Fruit fly (Drosophila melanogaster): ENCODE measurements around the gene CG14082.

CG14082 gene

dm6 chr3L:19072177-19072603 lies 66.6 kb downstream of the CG14082 start:
- TF ChIP-seq lola (GFP tag; optimal IDR thresholded peaks at IDR 0.05) (no peak), GATAd (GFP tag; optimal IDR thresholded peaks at IDR 0.05) (no peak), CG9705 (GFP tag; optimal IDR thresholded peaks at IDR 0.05) (no peak), Hr78 (GFP tag; optimal IDR thresholded peaks at IDR 0.05) (no peak), Mio (GFP tag; optimal IDR thresholded peaks at IDR 0.05) (no peak), ey (GFP tag; optimal IDR thresholded peaks at IDR 0.05) (no peak), fru (GFP tag; optimal IDR thresholded peaks at IDR 0.05) (no peak), sage (GFP tag; optimal IDR thresholded peaks at IDR 0.05) (peak; percentile 4), Hnf4 (GFP tag; optimal IDR thresholded peaks at IDR 0.05) (no peak), foxo (GFP tag; optimal IDR thresholded peaks at IDR 0.05) (no peak), dl (GFP tag; optimal IDR thresholded peaks at IDR 0.05; ENCODE audit: insufficient read depth in 1 of 2, partially characterized antibody in 2 of 2) (no peak), CrebA (GFP tag; optimal IDR thresholded peaks at IDR 0.05; ENCODE audit: borderline replicate concordance) (peak; percentile 64), Dif (GFP tag; optimal IDR thresholded peaks at IDR 0.05; ENCODE audit: partially characterized antibody) (no peak), HLH106 (tag; optimal IDR thresholded peaks at IDR 0.05) (no peak), woc (GFP tag; optimal IDR thresholded peaks at IDR 0.05) (no peak), Vsx2 (GFP tag; optimal IDR thresholded peaks at IDR 0.05; ENCODE audit: partially characterized antibody) (no peak), pan (optimal IDR thresholded peaks at IDR 0.05) (no peak), usp (GFP tag; optimal IDR thresholded peaks at IDR 0.05) (no peak), N (GFP tag; optimal IDR thresholded peaks at IDR 0.05) (no peak), brk (GFP tag; optimal IDR thresholded peaks at IDR 0.05) (no peak), Myc (optimal IDR thresholded peaks at IDR 0.05) (no peak), dmrt93B (GFP tag; optimal IDR thresholded peaks at IDR 0.05) (no peak), CG32264 (GFP tag; optimal IDR thresholded peaks at IDR 0.05) (no peak), sv (GFP tag; optimal IDR thresholded peaks at IDR 0.05) (no peak), h (GFP tag; optimal IDR thresholded peaks at IDR 0.05) (peak; percentile 44), Jra (GFP tag; optimal IDR thresholded peaks at IDR 0.05) (no peak), OdsH (GFP tag; optimal IDR thresholded peaks at IDR 0.05) (no peak), rgr (GFP tag; optimal IDR thresholded peaks at IDR 0.05) (peak; percentile 41), Sp1 (GFP tag; optimal IDR thresholded peaks at IDR 0.05) (peak; percentile 43), psq (GFP tag; optimal IDR thresholded peaks at IDR 0.05) (peak; percentile 0), tai (GFP tag; optimal IDR thresholded peaks at IDR 0.05) (no peak), Dfd (GFP tag; optimal IDR thresholded peaks at IDR 0.05) (no peak), br (GFP tag; optimal IDR thresholded peaks at IDR 0.05) (peak; percentile 13), dsf (GFP tag; optimal IDR thresholded peaks at IDR 0.05; ENCODE audit: borderline replicate concordance) (no peak), Rel (GFP tag; optimal IDR thresholded peaks at IDR 0.05) (no peak), Rel (tag; optimal IDR thresholded peaks at IDR 0.05) (peak; percentile 25), Abd-B (GFP tag; optimal IDR thresholded peaks at IDR 0.05) (no peak), jim (GFP tag; optimal IDR thresholded peaks at IDR 0.05) (no peak), Hr83 (GFP tag; optimal IDR thresholded peaks at IDR 0.05; ENCODE audit: poor library complexity, severe bottlenecking) (peak; percentile 6)

dm6 chr3L:19071173-19071844 lies 67.5 kb downstream of the CG14082 start:
- TF ChIP-seq foxo (GFP tag; optimal IDR thresholded peaks at IDR 0.05): peak in 1 of 2 experiments; percentile 1
- no peak for TF ChIP-seq sv (GFP tag; optimal IDR thresholded peaks at IDR 0.05)
- TF ChIP-seq Mio (GFP tag; optimal IDR thresholded peaks at IDR 0.05): no peak
- no peak for TF ChIP-seq br (GFP tag; optimal IDR thresholded peaks at IDR 0.05)
- TF ChIP-seq sage (GFP tag; optimal IDR thresholded peaks at IDR 0.05): no peak
- no peak for TF ChIP-seq brk (GFP tag; optimal IDR thresholded peaks at IDR 0.05)
- no peak for TF ChIP-seq jim (GFP tag; optimal IDR thresholded peaks at IDR 0.05)
- no peak for TF ChIP-seq CG32264 (GFP tag; optimal IDR thresholded peaks at IDR 0.05)
- no peak for TF ChIP-seq Hr83 (GFP tag; optimal IDR thresholded peaks at IDR 0.05; ENCODE audit: poor library complexity, severe bottlenecking)

dm6 chr3L:19063410-19063752 lies 75.4 kb downstream of the CG14082 start:
- TF ChIP-seq pan (optimal IDR thresholded peaks at IDR 0.05) (no peak), CG32264 (GFP tag; optimal IDR thresholded peaks at IDR 0.05) (no peak), fru (GFP tag; optimal IDR thresholded peaks at IDR 0.05) (no peak), Dif (GFP tag; optimal IDR thresholded peaks at IDR 0.05; ENCODE audit: partially characterized antibody) (no peak), Hr83 (GFP tag; optimal IDR thresholded peaks at IDR 0.05; ENCODE audit: poor library complexity, severe bottlenecking) (peak; percentile 3)

Data from whole organism, wandering third instar larva.